Fruit fly (Drosophila melanogaster) whole organism, embryonic: ENCODE measurements around the gene Orp8.

Experiments
- CG10147 ChIP-seq: fragments of 200-800 bp; sonication (Bioruptor generic); optimal IDR thresholded peaks from 2 replicates; lab custom pipeline; 2019; ENCODE audit warnings: missing biosample characterization, mild to moderate bottlenecking, missing genetic modification characterization, moderate library complexity
- CG11456 ChIP-seq: fragments of 200-800 bp; sonication (Bioruptor generic); IDR thresholded peaks from 3 replicates; pipeline ENCODE4 v1.3.6; 2022; ENCODE audit warnings: missing biosample characterization, missing genetic modification characterization
- CG13287 ChIP-seq: fragments of 200-800 bp; sonication (Bioruptor generic); IDR thresholded peaks from 2 replicates; pipeline ENCODE4 v1.3.6; 2022; ENCODE audit warnings: missing biosample characterization, missing genetic modification characterization; ENCODE audit not compliant: partially characterized antibody
- CG13424 ChIP-seq: fragments of 200-800 bp; sonication (Bioruptor generic); optimal IDR thresholded peaks from 2 replicates; lab custom pipeline; 2019; ENCODE audit warnings: missing biosample characterization, mild to moderate bottlenecking, missing genetic modification characterization, moderate library complexity
- CG13775 ChIP-seq: fragments of 200-800 bp; sonication (Bioruptor generic); optimal IDR thresholded peaks from 3 replicates; lab custom pipeline; 2017; ENCODE audit warnings: missing biosample characterization, mild to moderate bottlenecking, missing genetic modification characterization
- CG14710 ChIP-seq: fragments of 200-800 bp; sonication (Bioruptor generic); optimal IDR thresholded peaks from 3 replicates; lab custom pipeline; 2019; ENCODE audit warnings: missing biosample characterization, mild to moderate bottlenecking, missing genetic modification characterization, moderate library complexity
- CG14860 ChIP-seq: fragments of 200-800 bp; sonication (Bioruptor generic); IDR thresholded peaks from 3 replicates; pipeline ENCODE4 v1.3.6; 2022; ENCODE audit warnings: missing biosample characterization, missing genetic modification characterization; ENCODE audit not compliant: partially characterized antibody
- CG14965 ChIP-seq: fragments of 200-800 bp; sonication (Bioruptor generic); optimal IDR thresholded peaks from 2 replicates; lab custom pipeline; 2016; ENCODE audit warnings: missing biosample characterization, missing genetic modification characterization, borderline replicate concordance
- CG1647 ChIP-seq: fragments of 200-800 bp; sonication (Bioruptor generic); optimal IDR thresholded peaks from 3 replicates; lab custom pipeline; 2016; ENCODE audit warnings: missing biosample characterization, missing genetic modification characterization
- CG16779 ChIP-seq: fragments of 200-800 bp; sonication (Bioruptor generic); IDR thresholded peaks from 2 replicates; pipeline ENCODE4 v1.3.6; 2022; ENCODE audit warnings: missing biosample characterization, missing genetic modification characterization
- CG17385 ChIP-seq: fragments of 200-800 bp; sonication (Bioruptor generic); optimal IDR thresholded peaks from 3 replicates; lab custom pipeline; 2018; ENCODE audit warnings: missing biosample characterization, mild to moderate bottlenecking, missing genetic modification characterization
- CG18011 ChIP-seq: fragments of 200-800 bp; sonication (Bioruptor generic); optimal IDR thresholded peaks from 2 replicates; lab custom pipeline; 2017; ENCODE audit warnings: missing biosample characterization, missing genetic modification characterization, mild to moderate bottlenecking, moderate library complexity, missing genotype
- CG2202 ChIP-seq: fragments of 200-800 bp; sonication (Bioruptor generic); optimal IDR thresholded peaks from 2 replicates; lab custom pipeline; 2018; ENCODE audit warnings: missing biosample characterization, mild to moderate bottlenecking, missing genetic modification characterization
- CG34422 ChIP-seq: fragments of 200-800 bp; sonication (Bioruptor generic); IDR thresholded peaks from 3 replicates; pipeline ENCODE4 v1.3.6; 2022; ENCODE audit warnings: missing biosample characterization, missing genetic modification characterization
- CG42726 ChIP-seq: fragments of 200-800 bp; sonication (Bioruptor generic); IDR thresholded peaks from 2 replicates; pipeline ENCODE4 v1.3.6; 2022; ENCODE audit warnings: missing biosample characterization, missing genetic modification characterization; ENCODE audit not compliant: partially characterized antibody
- CG6791 ChIP-seq: fragments of 200-800 bp; sonication (Bioruptor generic); IDR thresholded peaks from 3 replicates; pipeline ENCODE4 v1.3.6; 2022; ENCODE audit warnings: missing biosample characterization, missing genetic modification characterization; ENCODE audit not compliant: partially characterized antibody
- CG7357 ChIP-seq: fragments of 200-800 bp; sonication (Bioruptor generic); IDR thresholded peaks from 3 replicates; pipeline ENCODE4 v1.3.6; 2022; ENCODE audit warnings: missing biosample characterization, missing genetic modification characterization
- CG8765 ChIP-seq: fragments of 200-800 bp; sonication (Bioruptor generic); IDR thresholded peaks from 2 replicates; pipeline ENCODE4 v1.3.6; 2022; ENCODE audit warnings: missing biosample characterization, missing genetic modification characterization
- CG8924 ChIP-seq: fragments of 200-800 bp; optimal IDR thresholded peaks from 3 replicates; lab custom pipeline; 2019; ENCODE audit warnings: missing biosample characterization, mild to moderate bottlenecking, missing genetic modification characterization, moderate library complexity
- CG9215 ChIP-seq: fragments of 200-800 bp; sonication (Bioruptor generic); IDR thresholded peaks from 2 replicates; pipeline ENCODE4 v1.3.6; 2022; ENCODE audit warnings: missing biosample characterization, missing genetic modification characterization
- CG9932 ChIP-seq: fragments of 200-800 bp; sonication (Bioruptor generic); IDR thresholded peaks from 2 replicates; pipeline ENCODE4 v1.3.6; 2022; ENCODE audit warnings: missing biosample characterization, missing genetic modification characterization
- CTCF ChIP-seq: fragments of 200-800 bp; sonication (Bioruptor generic); optimal IDR thresholded peaks from 2 replicates; lab custom pipeline; 2017; ENCODE audit warnings: missing biosample characterization, mild to moderate bottlenecking, missing genetic modification characterization, moderate library complexity
- Ets65A ChIP-seq: fragments of 200-800 bp; sonication (Bioruptor generic); peaks from one replicate; lab custom pipeline; 2016; ENCODE audit warnings: missing biosample characterization, missing genetic modification characterization
- Gug ChIP-seq: fragments of 200-800 bp; sonication (Bioruptor generic); IDR thresholded peaks from 4 replicates; pipeline ENCODE4 v1.3.6; 2022; ENCODE audit warnings: missing biosample characterization, missing genetic modification characterization
- Hand ChIP-seq: fragments of 200-800 bp; sonication (Bioruptor generic); optimal IDR thresholded peaks from 2 replicates; lab custom pipeline; 2017; ENCODE audit warnings: mild to moderate bottlenecking, missing biosample characterization, missing genetic modification reagents, missing genetic modification characterization
- Mad ChIP-seq: fragments of 200-800 bp; sonication (Bioruptor generic); optimal IDR thresholded peaks from 2 replicates; lab custom pipeline; 2016; ENCODE audit warnings: missing biosample characterization, missing genetic modification characterization
- Med ChIP-seq: fragments of 200-800 bp; sonication (Bioruptor generic); peaks from one replicate; lab custom pipeline; 2016; ENCODE audit warnings: missing biosample characterization, missing genetic modification characterization, mild to moderate bottlenecking, inconsistent platforms, moderate library complexity
- Meics ChIP-seq: fragments of 200-800 bp; sonication (Bioruptor generic); optimal IDR thresholded peaks from 2 replicates; lab custom pipeline; 2017; ENCODE audit warnings: missing biosample characterization, mild to moderate bottlenecking, missing genetic modification characterization
- Stat92E ChIP-seq, 3 experiments: fragments of >200 bp in 2 of 3; fragments of 200-800 bp in 1 of 3; sonication (Bioruptor generic) in 1 of 3; optimal IDR thresholded peaks; 2 replicates each; lab custom pipeline; 2017 to 2019; ENCODE audit warnings: missing biosample characterization in 3 of 3, missing genetic modification characterization in 3 of 3, mild to moderate bottlenecking in 1 of 3, moderate library complexity in 1 of 3
- amos ChIP-seq: fragments of 200-800 bp; sonication (Bioruptor generic); IDR thresholded peaks from 2 replicates; pipeline ENCODE4 v1.3.6; 2022; ENCODE audit warnings: missing biosample characterization, missing genetic modification characterization; ENCODE audit not compliant: partially characterized antibody
- aop ChIP-seq: fragments of 200-800 bp; sonication (Bioruptor generic); IDR thresholded peaks from 2 replicates; pipeline ENCODE4 v1.3.6; 2022; ENCODE audit warnings: missing biosample characterization, missing genetic modification characterization
- az2 ChIP-seq: fragments of 200-800 bp; sonication (Bioruptor generic); optimal IDR thresholded peaks from 3 replicates; lab custom pipeline; 2016; ENCODE audit warnings: missing biosample characterization, missing genetic modification characterization
- eve ChIP-seq, 2 experiments: fragments of >200 bp; optimal IDR thresholded peaks; 2 replicates each; lab custom pipeline; 2017; ENCODE audit warnings: missing biosample characterization in 2 of 2, missing genetic modification characterization in 2 of 2
- gem ChIP-seq: fragments of 200-800 bp; sonication (Bioruptor generic); optimal IDR thresholded peaks from 2 replicates; lab custom pipeline; 2019; ENCODE audit warnings: missing biosample characterization, mild to moderate bottlenecking, missing genetic modification characterization, moderate library complexity
- jigr1 ChIP-seq: fragments of 200-800 bp; sonication (Bioruptor generic); IDR thresholded peaks from 3 replicates; pipeline ENCODE4 v1.3.6; 2022; ENCODE audit warnings: missing biosample characterization, missing genetic modification characterization
- knrl ChIP-seq: fragments of 200-800 bp; sonication (Bioruptor generic); IDR thresholded peaks from 3 replicates; pipeline ENCODE4 v1.3.6; 2022; ENCODE audit warnings: missing biosample characterization, missing genetic modification characterization; ENCODE audit not compliant: partially characterized antibody
- lbe ChIP-seq: fragments of 200-800 bp; sonication (Bioruptor generic); optimal IDR thresholded peaks from 2 replicates; lab custom pipeline; 2016; ENCODE audit warnings: missing biosample characterization, mild to moderate bottlenecking, missing genetic modification characterization
- lilli ChIP-seq: fragments of 200-800 bp; sonication (Bioruptor generic); optimal IDR thresholded peaks from 3 replicates; lab custom pipeline; 2016; ENCODE audit warnings: missing biosample characterization, missing genetic modification characterization
- phol ChIP-seq: fragments of 200-800 bp; sonication (Bioruptor generic); optimal IDR thresholded peaks from 3 replicates; lab custom pipeline; 2018; ENCODE audit warnings: missing biosample characterization, mild to moderate bottlenecking, missing genetic modification characterization, moderate library complexity
- pzg ChIP-seq: fragments of 200-800 bp; sonication (Bioruptor generic); optimal IDR thresholded peaks from 3 replicates; lab custom pipeline; 2018; ENCODE audit warnings: missing biosample characterization, mild to moderate bottlenecking, missing genetic modification characterization, moderate library complexity
- scrt ChIP-seq: fragments of 200-800 bp; sonication (Bioruptor generic); optimal IDR thresholded peaks from 2 replicates; lab custom pipeline; 2018; ENCODE audit warnings: missing biosample characterization, mild to moderate bottlenecking, missing genetic modification characterization, moderate library complexity
- sna ChIP-seq: fragments of 200-800 bp; sonication (Bioruptor generic); IDR thresholded peaks from 2 replicates; pipeline ENCODE4 v1.3.6; 2022; ENCODE audit warnings: missing biosample characterization, missing genetic modification characterization; ENCODE audit not compliant: partially characterized antibody
- ssp ChIP-seq: fragments of 200-800 bp; sonication (Bioruptor generic); IDR thresholded peaks from 2 replicates; pipeline ENCODE4 v1.3.6; 2022; ENCODE audit warnings: missing biosample characterization, missing genetic modification characterization
- stwl ChIP-seq: fragments of 200-800 bp; sonication (Bioruptor generic); optimal IDR thresholded peaks from 3 replicates; lab custom pipeline; 2018; ENCODE audit warnings: missing biosample characterization, mild to moderate bottlenecking, missing genetic modification characterization, moderate library complexity
- vfl ChIP-seq: fragments of 200-800 bp; sonication (Bioruptor generic); optimal IDR thresholded peaks from 2 replicates; lab custom pipeline; 2016; ENCODE audit warnings: missing biosample characterization, missing genetic modification characterization
- vvl ChIP-seq: fragments of 200-800 bp; sonication (Bioruptor generic); IDR thresholded peaks from 2 replicates; pipeline ENCODE4 v1.3.6; 2022; ENCODE audit warnings: missing biosample characterization, missing genetic modification characterization
- zen2 ChIP-seq: fragments of 200-800 bp; sonication (Bioruptor generic); IDR thresholded peaks from 3 replicates; pipeline ENCODE4 v1.3.6; 2022; ENCODE audit warnings: missing biosample characterization, missing genetic modification characterization; ENCODE audit not compliant: partially characterized antibody

The Orp8 gene

DNA sequence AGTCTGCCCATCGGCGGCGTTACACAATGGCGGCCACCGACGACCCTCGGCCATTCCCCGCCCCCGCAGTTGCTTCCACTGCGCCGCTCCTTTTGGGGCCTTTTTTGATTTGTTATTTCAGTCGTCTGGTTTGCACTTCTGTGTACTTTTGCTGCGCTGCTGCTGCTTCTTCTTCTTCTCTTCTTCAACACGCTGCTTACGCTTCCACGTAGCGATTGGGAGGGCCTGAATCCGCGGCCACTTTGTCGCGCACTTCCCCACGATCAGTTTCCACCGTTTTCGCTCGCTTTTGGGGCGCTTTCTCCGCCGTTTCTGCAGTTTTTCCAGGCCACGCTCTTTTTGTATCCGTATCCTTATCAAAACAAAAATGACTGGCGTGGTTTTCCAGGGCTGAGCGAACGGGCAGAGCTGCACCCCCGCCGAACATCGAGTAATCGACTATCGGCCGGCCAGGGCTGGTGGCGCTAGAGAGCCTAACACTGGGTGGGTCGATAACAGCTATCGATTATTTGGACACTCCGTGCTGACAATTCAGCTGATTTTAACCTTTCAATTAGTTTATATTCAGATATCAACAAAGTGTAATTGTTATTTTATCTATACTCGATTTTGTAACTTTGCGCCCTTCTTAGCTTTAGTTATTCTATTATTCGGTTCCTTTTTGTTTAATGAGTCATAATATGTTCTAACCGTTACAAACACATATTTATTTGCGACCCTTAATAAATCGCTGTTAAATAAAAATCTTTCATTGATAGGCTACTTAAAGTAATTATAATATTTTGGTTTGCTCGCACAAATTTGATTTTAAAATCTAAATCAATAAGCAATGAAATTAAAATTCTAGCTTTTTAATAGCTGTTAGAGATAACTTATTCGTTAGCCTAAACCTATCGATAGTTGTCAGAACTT lies 18.7 kb downstream of the Orp8 start, which contains the start of the genes CG4360 and Sirt2 (continued):
- TF ChIP-seq lbe (no peak), stwl (tag; lab: Kevin White, UChicago) (peak; percentile 62), phol (tag; lab: Kevin White, UChicago) (peak; percentile 69), CG9932 (GFP tag; lab: Robert Waterston, UW) (peak; percentile 84), ssp (GFP tag; lab: Robert Waterston, UW) (peak; percentile 44; the same call in 1 of the 2 replicates), sna (GFP tag; lab: Robert Waterston, UW) (peak; percentile 75), CG8765 (GFP tag; lab: Robert Waterston, UW) (peak; percentile 38; the same call in 1 of the 2 replicates), lilli (GFP tag; lab: Kevin White, UChicago) (peak; percentile 63), CG7357 (GFP tag; lab: Robert Waterston, UW) (no peak), CG18011 (GFP tag; lab: Kevin White, UChicago) (no peak), CG14965 (GFP tag; lab: Kevin White, UChicago) (no peak), CG14860 (GFP tag; lab: Robert Waterston, UW) (peak; percentile 85), vfl (GFP tag; lab: Kevin White, UChicago) (peak; percentile 3), CG2202 (no peak), az2 (peak; percentile 19), CTCF (peak; percentile 26), zen2 (peak; percentile 58), Mad (peak; percentile 28), CG11456 (GFP tag; lab: Robert Waterston, UW) (peak; percentile 78; the same call in 2 of the 3 replicates), aop (GFP tag; lab: Robert Waterston, UW) (0 out of 2 replicates have a peak, but pooled peaks have one; percentile 37), CG9215 (GFP tag; lab: Robert Waterston, UW) (peak; percentile 46), scrt (GFP tag; lab: Kevin White, UChicago) (no peak), Hand (GFP tag; lab: Kevin White, UChicago) (no peak), CG17385 (peak; percentile 96), CG8924 (tag; lab: Kevin White, UChicago) (peak; percentile 22), CG6791 (GFP tag; lab: Robert Waterston, UW) (peak; percentile 93), CG13287 (peak; percentile 72), Gug (peak; percentile 66; the same call in 3 of the 4 replicates), vvl (peak; percentile 59), CG13775 (GFP tag; lab: Kevin White, UChicago) (peak; percentile 31), amos (peak; percentile 91), Med (GFP tag; lab: Kevin White, UChicago) (peak; percentile 95), eve (GFP tag; optimal IDR thresholded peaks at IDR 0.05; lab: Kevin White, UChicago) (no peak), CG10147 (GFP tag; lab: Kevin White, UChicago) (no peak), pzg (peak; percentile 92), CG14710 (tag; lab: Kevin White, UChicago) (peak; percentile 50), jigr1 (no peak), CG42726 (GFP tag; lab: Robert Waterston, UW) (peak; percentile 91), Meics (GFP tag; lab: Kevin White, UChicago) (peak; percentile 32), knrl (GFP tag; lab: Robert Waterston, UW) (peak; percentile 83; the same call in 2 of the 3 replicates), CG13424 (tag; lab: Kevin White, UChicago) (peak; percentile 19), CG16779 (0 out of 2 replicates have a peak, but pooled peaks have one; percentile 50), CG1647 (GFP tag; lab: Kevin White, UChicago) (no peak), gem (no peak), CG34422 (peak; percentile 78), Ets65A (GFP tag; lab: Kevin White, UChicago) (peak; percentile 95), Stat92E (GFP tag; optimal IDR thresholded peaks at IDR 0.05; lab: Kevin White, UChicago) (no peak)
